Worm (Caenorhabditis elegans): Measurements from ENCODE around the gene srsx-15.

- TF ChIP-seq unc-62 (GFP tag; optimal IDR thresholded peaks at IDR 0.05) (no peak), dpff-1 (tag; optimal IDR thresholded peaks at IDR 0.05) (no peak), mxl-1 (tag; optimal IDR thresholded peaks at IDR 0.05) (no peak), snpc-1.3 (tag; optimal IDR thresholded peaks at IDR 0.05; ENCODE audit: insufficient read depth) (no peak), nhr-27 (tag; optimal IDR thresholded peaks at IDR 0.05) (no peak), ets-4 (GFP tag; optimal IDR thresholded peaks at IDR 0.05) (no peak), somi-1 (GFP tag; optimal IDR thresholded peaks at IDR 0.05) (no peak)
Observed at ce11 chrIV:5658897-5659296, 35.3 kb upstream of the srsx-15 start.

Measured in whole organism, young adult.